Worm (Caenorhabditis elegans) whole organism, L1 larva: Measurements from ENCODE around the gene C01C4.2.

Source experiments
- ceh-82 ChIP-seq, 3 experiments: fragments of 150-350 bp in 1 of 3; sonication (generic microtip) in 2 of 3; optimal IDR thresholded peaks; 2 replicates each; lab custom pipeline; 2014 to 2017; ENCODE audit warnings: missing biosample characterization in 3 of 3, missing genetic modification characterization in 3 of 3
- elt-3 ChIP-seq, 6 experiments: fragments of 150-350 bp in 1 of 6; sonication (generic microtip); optimal IDR thresholded peaks; 2 replicates each; lab custom pipeline; 2017 to 2018; ENCODE audit warnings: missing biosample characterization in 6 of 6, missing genetic modification characterization in 6 of 6, inconsistent platforms in 1 of 6
- lin-13 ChIP-seq: fragments of 150-350 bp; optimal IDR thresholded peaks from 2 replicates; lab custom pipeline; 2014; ENCODE audit warnings: missing biosample characterization, missing genetic modification reagents, missing genetic modification characterization
- nhr-76 ChIP-seq: sonication (generic microtip); optimal IDR thresholded peaks from 2 replicates; lab custom pipeline; 2017; ENCODE audit warnings: missing biosample characterization, missing genetic modification characterization
- swsn-7 ChIP-seq: sonication (generic microtip); optimal IDR thresholded peaks from 2 replicates; lab custom pipeline; 2016; ENCODE audit warnings: missing genetic modification characterization, missing compliant biosample characterization

DNA sequence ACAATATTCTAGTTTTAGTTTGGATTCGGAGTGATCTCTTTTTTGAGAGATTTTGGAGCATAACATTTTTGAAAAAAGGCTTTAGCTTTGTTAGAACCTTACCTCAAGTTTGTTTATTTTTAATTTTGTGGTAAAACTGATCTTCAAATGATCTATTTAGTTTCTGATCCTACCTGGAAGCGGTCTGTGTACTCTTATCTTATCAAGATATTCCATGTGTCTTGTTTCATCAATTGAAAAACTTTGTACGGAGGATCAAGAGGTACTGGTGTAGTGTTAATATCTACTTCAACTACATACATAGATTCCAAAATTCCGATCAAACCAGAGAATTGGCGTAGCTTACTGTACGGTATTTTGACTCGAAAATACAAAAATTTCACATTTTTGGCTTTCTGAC, 40.9 kb downstream of the C01C4.2 start:
- TF ChIP-seq nhr-76 (tag; lab: Kevin White, UChicago) (no peak), lin-13 (GFP tag; lab: Kevin White, UChicago) (no peak), elt-3 (tag; optimal IDR thresholded peaks at IDR 0.05; lab: Kevin White, UChicago) (peak in 5 of 6 experiments; percentile 5 to 89 (median 63)), swsn-7 (tag; lab: Kevin White, UChicago) (no peak), ceh-82 (tag; optimal IDR thresholded peaks at IDR 0.05; lab: Kevin White, UChicago) (no peak)
